Fruit fly (Drosophila melanogaster): ENCODE results near the gene Mesh1.

Gene Mesh1

DNA sequence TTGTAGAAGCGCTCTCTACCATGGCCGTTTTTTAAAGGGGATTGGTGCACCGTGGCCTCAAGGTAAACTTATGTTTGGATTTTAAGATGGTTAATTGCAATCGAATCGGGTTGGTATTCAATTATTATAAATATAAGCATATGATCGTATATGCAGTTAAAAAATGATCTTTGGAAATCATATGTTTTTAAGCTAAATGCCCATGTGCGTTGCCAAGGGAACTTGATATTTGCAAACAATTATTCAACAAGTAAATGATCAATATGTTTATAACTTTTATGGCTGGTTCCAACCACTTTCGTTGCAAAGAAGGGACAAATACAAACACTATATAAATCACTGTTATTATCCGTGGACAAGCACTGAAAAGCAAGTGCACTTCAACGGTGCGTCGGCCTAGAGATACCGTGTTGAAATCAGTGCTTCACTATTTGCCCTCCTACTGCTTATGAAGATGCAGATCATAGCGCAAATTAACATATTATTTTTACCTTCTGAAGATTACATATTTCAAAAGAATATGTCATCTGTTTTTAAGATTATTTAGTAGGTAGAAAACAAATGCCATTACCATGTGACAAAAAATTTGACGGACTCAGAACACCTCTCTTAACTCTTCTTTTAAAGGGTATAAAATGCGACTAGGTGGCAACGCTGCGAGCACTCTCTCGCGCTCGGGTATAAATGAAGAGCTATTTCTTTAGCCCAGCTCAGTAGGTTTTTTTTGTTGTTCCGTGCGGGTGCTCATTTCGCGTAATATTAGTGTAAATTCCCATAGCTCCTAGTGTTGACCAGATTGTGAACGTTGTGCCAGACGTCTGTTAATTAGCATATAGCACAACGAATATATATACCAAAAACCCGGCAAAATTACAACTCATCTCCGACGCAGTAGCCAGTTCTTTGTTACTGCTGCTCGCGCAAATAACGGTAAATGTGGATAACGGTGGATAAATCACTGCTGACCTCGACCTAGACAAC, 44.6 kb downstream of the Mesh1 start, which contains the start of gene rdog (continued):
- peak; percentile 53 for TF ChIP-seq Sry-δ (GFP tag; optimal IDR thresholded peaks at IDR 0.05)
- no peak for TF ChIP-seq exex (tag; optimal IDR thresholded peaks at IDR 0.05)
- TF ChIP-seq CG6272 (GFP tag; IDR thresholded peaks at IDR 0.05): no peak
- TF ChIP-seq CG12659 (GFP tag; optimal IDR thresholded peaks at IDR 0.05): peak; percentile 81
- TF ChIP-seq CG5953 (GFP tag; IDR thresholded peaks at IDR 0.05): peak; percentile 63
- TF ChIP-seq CHES-1-like (GFP tag; optimal IDR thresholded peaks at IDR 0.05): peak; percentile 79
- TF ChIP-seq ranshi (GFP tag; IDR thresholded peaks at IDR 0.05): 0 out of 2 replicates have a peak, but pooled peaks have one; percentile 47
- peak; percentile 67 for TF ChIP-seq CG15514 (GFP tag; optimal IDR thresholded peaks at IDR 0.05)
- peak; percentile 83 for TF ChIP-seq Oli (tag; optimal IDR thresholded peaks at IDR 0.05)
- no peak for TF ChIP-seq hth (optimal IDR thresholded peaks at IDR 0.05)
- peak; percentile 77 for TF ChIP-seq CG1603 (tag; optimal IDR thresholded peaks at IDR 0.05)
- peak; percentile 58 for TF ChIP-seq B-H2 (GFP tag; optimal IDR thresholded peaks at IDR 0.05)
- TF ChIP-seq CG33557 (GFP tag; optimal IDR thresholded peaks at IDR 0.05): peak; percentile 81
- TF ChIP-seq Dref (GFP tag; IDR thresholded peaks at IDR 0.05): no peak
- TF ChIP-seq Mes4 (GFP tag; optimal IDR thresholded peaks at IDR 0.05): peak; percentile 68
- peak; percentile 46 for TF ChIP-seq CG6765 (GFP tag; optimal IDR thresholded peaks at IDR 0.05)
- TF ChIP-seq Hr51 (GFP tag; optimal IDR thresholded peaks at IDR 0.05): peak; percentile 72 to 80
- TF ChIP-seq gfzf (GFP tag; optimal IDR thresholded peaks at IDR 0.05): no peak
- TF ChIP-seq cato (GFP tag; optimal IDR thresholded peaks at IDR 0.05; ENCODE audit: borderline replicate concordance): peak; percentile 54
- peak; percentile 91 for TF ChIP-seq CG3995 (GFP tag; optimal IDR thresholded peaks at IDR 0.05)
- peak; percentile 39 for TF ChIP-seq run (tag; optimal IDR thresholded peaks at IDR 0.05)
- peak; percentile 84 for TF ChIP-seq lab (GFP tag; optimal IDR thresholded peaks at IDR 0.05)
- TF ChIP-seq CG11723 (GFP tag; optimal IDR thresholded peaks at IDR 0.05): peak; percentile 67
- TF ChIP-seq CG17186 (GFP tag; optimal IDR thresholded peaks at IDR 0.05): peak; percentile 46
- TF ChIP-seq CG4854 (GFP tag; optimal IDR thresholded peaks at IDR 0.05): peak; percentile 74
- TF ChIP-seq CG8765 (GFP tag; IDR thresholded peaks at IDR 0.05): peak; percentile 51; the same call in 1 of the 2 replicates
- peak; percentile 49 for TF ChIP-seq CG10565 (GFP tag; optimal IDR thresholded peaks at IDR 0.05)
- TF ChIP-seq CG17568 (GFP tag; optimal IDR thresholded peaks at IDR 0.05): no peak
- TF ChIP-seq crol (GFP tag; IDR thresholded peaks at IDR 0.05): no peak
- peak; percentile 66 for TF ChIP-seq ac (GFP tag; optimal IDR thresholded peaks at IDR 0.05)
- peak; percentile 62 for TF ChIP-seq btn (GFP tag; optimal IDR thresholded peaks at IDR 0.05)
- no peak for TF ChIP-seq ash1 (GFP tag; optimal IDR thresholded peaks at IDR 0.05)
- TF ChIP-seq CG17385 (GFP tag; optimal IDR thresholded peaks at IDR 0.05): peak; percentile 71
- peak; percentile 73 for TF ChIP-seq scrt (GFP tag; optimal IDR thresholded peaks at IDR 0.05)
- TF ChIP-seq D (optimal IDR thresholded peaks at IDR 0.05): no peak
- TF ChIP-seq D (GFP tag; optimal IDR thresholded peaks at IDR 0.05): peak; percentile 63
- peak; percentile 41 for TF ChIP-seq CG6254 (GFP tag; optimal IDR thresholded peaks at IDR 0.05)
- TF ChIP-seq crp (GFP tag; optimal IDR thresholded peaks at IDR 0.05): peak in 1 of 2 experiments; percentile 47
- no peak for TF ChIP-seq usp (GFP tag; optimal IDR thresholded peaks at IDR 0.05)
- TF ChIP-seq gt (GFP tag; IDR thresholded peaks at IDR 0.05): no peak
- no peak for TF ChIP-seq trh (GFP tag; optimal IDR thresholded peaks at IDR 0.05)
- TF ChIP-seq Fer1 (GFP tag; optimal IDR thresholded peaks at IDR 0.05): peak; percentile 79
- peak; percentile 39 for TF ChIP-seq CG17802 (tag; optimal IDR thresholded peaks at IDR 0.05)
- TF ChIP-seq HmgZ (tag; optimal IDR thresholded peaks at IDR 0.05): peak; percentile 81
- peak; percentile 47 for TF ChIP-seq luna (GFP tag; optimal IDR thresholded peaks at IDR 0.05)
- peak; percentile 20 for TF ChIP-seq pzg (GFP tag; optimal IDR thresholded peaks at IDR 0.05)
- peak; percentile 20 for TF ChIP-seq da (GFP tag; optimal IDR thresholded peaks at IDR 0.05)
- TF ChIP-seq Bteb2 (GFP tag; optimal IDR thresholded peaks at IDR 0.05): peak; percentile 65
